Comparison of ENCODE assay signal across 3 fruit fly cellular contexts in the genomic region with DNA sequence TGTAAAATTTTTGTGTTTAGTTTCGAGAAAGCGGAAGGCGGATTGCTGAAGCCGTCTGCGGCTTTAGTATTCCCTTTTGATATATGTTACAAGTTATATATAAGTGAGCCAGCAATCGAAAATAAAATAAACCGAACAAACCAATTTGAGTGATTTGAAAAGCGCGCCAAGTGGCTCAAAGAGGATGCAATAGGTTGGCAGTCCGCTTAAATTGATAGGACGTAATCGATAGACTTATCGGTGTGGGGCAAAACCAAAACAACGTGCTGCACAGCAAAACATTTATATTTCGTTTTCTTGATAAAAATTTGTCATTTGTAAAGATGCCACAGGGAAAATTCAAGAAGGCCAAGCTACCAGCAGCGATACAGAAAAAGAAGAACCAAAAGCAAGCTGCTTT.
TF ChIP-seq lines count a peak whose summit lies in the region.

A gene (plus strand): TSS at position 220 of the 400 bp plus-strand sequence.

- no peak for TF ChIP-seq CTCF in whole organism, embryonic (GFP tag; optimal IDR thresholded peaks at IDR 0.05; lab: Kevin White, UChicago)

TF ChIP-seq in whole organism, adult, 20 proteins besides CTCF, POLR2A, EP300 and RAD21:
- peak; percentile 36 for TF ChIP-seq bab1 (GFP tag; optimal IDR thresholded peaks at IDR 0.05; lab: Kevin White, UChicago)
- TF ChIP-seq Hr96 (GFP tag; optimal IDR thresholded peaks at IDR 0.05; lab: Kevin White, UChicago), result no peak
- no peak for TF ChIP-seq tj (GFP tag; optimal IDR thresholded peaks at IDR 0.05; lab: Kevin White, UChicago)
- TF ChIP-seq CG7101 (tag; optimal IDR thresholded peaks at IDR 0.05; lab: Kevin White, UChicago), result no peak
- TF ChIP-seq toe (GFP tag; optimal IDR thresholded peaks at IDR 0.05; lab: Kevin White, UChicago), result no peak
- TF ChIP-seq Mnt (GFP tag; optimal IDR thresholded peaks at IDR 0.05; lab: Kevin White, UChicago), result peak; percentile 26
- no peak for TF ChIP-seq CG12768 (GFP tag; optimal IDR thresholded peaks at IDR 0.05; lab: Kevin White, UChicago)

TF ChIP-seq in whole organism, embryonic, 481 proteins besides CTCF, POLR2A, EP300 and RAD21 (continues in another document):
- TF ChIP-seq CG18262 (tag; optimal IDR thresholded peaks at IDR 0.05; lab: Kevin White, UChicago) (peak; percentile 6), Mes4 (GFP tag; optimal IDR thresholded peaks at IDR 0.05; lab: Kevin White, UChicago) (no peak), CG2712 (tag; optimal IDR thresholded peaks at IDR 0.05; lab: Kevin White, UChicago) (no peak), nerfin-2 (GFP tag; IDR thresholded peaks at IDR 0.05; lab: Robert Waterston, UW; ENCODE audit: partially characterized antibody) (peak; percentile 80), CG14965 (GFP tag; optimal IDR thresholded peaks at IDR 0.05; lab: Kevin White, UChicago; ENCODE audit: borderline replicate concordance) (no peak), CG4360 (GFP tag; IDR thresholded peaks at IDR 0.05; lab: Robert Waterston, UW) (peak; percentile 34; the same call in 1 of the 2 replicates), hth (optimal IDR thresholded peaks at IDR 0.05; lab: Kevin White, UChicago) (no peak), tna (GFP tag; IDR thresholded peaks at IDR 0.05; lab: Robert Waterston, UW; ENCODE audit: partially characterized antibody) (peak; percentile 66), CG8478 (optimal IDR thresholded peaks at IDR 0.05; lab: Kevin White, UChicago) (no peak), cas (GFP tag; IDR thresholded peaks at IDR 0.05; lab: Robert Waterston, UW) (no peak), CG1603 (tag; optimal IDR thresholded peaks at IDR 0.05; lab: Kevin White, UChicago) (peak; percentile 50), CG7357 (GFP tag; IDR thresholded peaks at IDR 0.05; lab: Robert Waterston, UW) (no peak), dm (GFP tag; optimal IDR thresholded peaks at IDR 0.05; lab: Kevin White, UChicago) (peak; percentile 66), CG6791 (GFP tag; IDR thresholded peaks at IDR 0.05; lab: Robert Waterston, UW; ENCODE audit: partially characterized antibody) (peak; percentile 73), CG17186 (GFP tag; optimal IDR thresholded peaks at IDR 0.05; lab: Kevin White, UChicago) (peak; percentile 12), HHEX (GFP tag; optimal IDR thresholded peaks at IDR 0.05; lab: Kevin White, UChicago) (no peak), yki (optimal IDR thresholded peaks at IDR 0.05; lab: Kevin White, UChicago) (no peak), hkb (optimal IDR thresholded peaks at IDR 0.05; lab: Kevin White, UChicago) (no peak), hkb (GFP tag; IDR thresholded peaks at IDR 0.05; lab: Robert Waterston, UW) (no peak), Opbp (GFP tag; IDR thresholded peaks at IDR 0.05; lab: Robert Waterston, UW; ENCODE audit: partially characterized antibody) (peak; percentile 81; the same call in 2 of the 3 replicates), onecut (GFP tag; IDR thresholded peaks at IDR 0.05; lab: Robert Waterston, UW) (peak; percentile 24; the same call in 1 of the 2 replicates), Xrp1 (GFP tag; IDR thresholded peaks at IDR 0.05; lab: Robert Waterston, UW) (0 out of 2 replicates have a peak, but pooled peaks have one; percentile 18), CG15479 (GFP tag; optimal IDR thresholded peaks at IDR 0.05; lab: Kevin White, UChicago) (peak; percentile 14), CG1602 (GFP tag; optimal IDR thresholded peaks at IDR 0.05; lab: Kevin White, UChicago) (no peak), vnd (GFP tag; IDR thresholded peaks at IDR 0.05; lab: Robert Waterston, UW; ENCODE audit: partially characterized antibody) (peak; percentile 54; the same call in 1 of the 3 replicates), pho (GFP tag; optimal IDR thresholded peaks at IDR 0.05; lab: Kevin White, UChicago) (no peak), CG32767 (GFP tag; IDR thresholded peaks at IDR 0.05; lab: Robert Waterston, UW) (no peak), CG17829 (tag; optimal IDR thresholded peaks at IDR 0.05; lab: Kevin White, UChicago) (peak; percentile 33), CG13424 (tag; optimal IDR thresholded peaks at IDR 0.05; lab: Kevin White, UChicago) (no peak), CG17912 (GFP tag; optimal IDR thresholded peaks at IDR 0.05; lab: Kevin White, UChicago) (no peak), trem (tag; optimal IDR thresholded peaks at IDR 0.05; lab: Kevin White, UChicago) (peak; percentile 100), mld (GFP tag; IDR thresholded peaks at IDR 0.05; lab: Robert Waterston, UW; ENCODE audit: partially characterized antibody) (0 out of 3 replicates have a peak, but pooled peaks have one; percentile 29), knrl (GFP tag; IDR thresholded peaks at IDR 0.05; lab: Robert Waterston, UW; ENCODE audit: partially characterized antibody) (peak; percentile 37; the same call in 1 of the 3 replicates), HLH4C (GFP tag; IDR thresholded peaks at IDR 0.05; lab: Robert Waterston, UW; ENCODE audit: partially characterized antibody) (peak; percentile 76), CkIIα-i1 (GFP tag; IDR thresholded peaks at IDR 0.05; lab: Robert Waterston, UW) (no peak), CG16813 (GFP tag; IDR thresholded peaks at IDR 0.05; lab: Robert Waterston, UW; ENCODE audit: partially characterized antibody) (peak; percentile 68)

TF ChIP-seq in whole organism, prepupa, 60 proteins besides CTCF, POLR2A, EP300 and RAD21:
- TF ChIP-seq CG4318 (GFP tag; optimal IDR thresholded peaks at IDR 0.05; lab: Kevin White, UChicago) (no peak), Ets96B (tag; optimal IDR thresholded peaks at IDR 0.05; lab: Kevin White, UChicago) (no peak), svp (GFP tag; lab: Kevin White, UChicago) (peak; percentile 7)
